Worm (Caenorhabditis elegans) whole organism, L4 larva: ENCODE measurements around the gene spr-2.

ENCODE experiments used
- F44E2.7 ChIP-seq: fragments of 200-800 bp; sonication (Bioruptor generic); IDR thresholded peaks from 2 replicates; pipeline ENCODE4 v2.1.2; 2022; ENCODE audit warnings: missing genetic modification characterization, missing compliant biosample characterization
- F49E8.2 ChIP-seq: sonication (generic microtip); optimal IDR thresholded peaks from 2 replicates; lab custom pipeline; 2016; ENCODE audit warnings: missing compliant biosample characterization, mild to moderate bottlenecking, missing genetic modification characterization, borderline replicate concordance
- T20F7.1 ChIP-seq: fragments of 200-800 bp; sonication (Bioruptor generic); optimal IDR thresholded peaks from 2 replicates; lab custom pipeline; 2018; ENCODE audit warnings: mild to moderate bottlenecking, missing genetic modification characterization, missing compliant biosample characterization
- Y5F2A.4 ChIP-seq: fragments of 200-800 bp; sonication (Bioruptor generic); optimal IDR thresholded peaks from 2 replicates; lab custom pipeline; 2018; ENCODE audit warnings: mild to moderate bottlenecking, missing genetic modification characterization, missing compliant biosample characterization
- ZK337.2 ChIP-seq: fragments of 200-800 bp; sonication (Bioruptor generic); IDR thresholded peaks from 2 replicates; pipeline ENCODE4 v1.3.6; 2022; ENCODE audit warnings: missing genetic modification reagents, missing genetic modification characterization, missing compliant biosample characterization
- ZK546.5 ChIP-seq, 2 experiments: sonication (generic microtip); optimal IDR thresholded peaks; 2 replicates each; lab custom pipeline; 2017; ENCODE audit warnings: missing biosample characterization in 2 of 2, missing genetic modification characterization in 2 of 2
- ama-1 ChIP-seq: fragments of 150-350 bp; optimal IDR thresholded peaks from 2 replicates; lab custom pipeline; 2014; ENCODE audit warnings: inconsistent platforms, mixed read lengths
- arid-1 ChIP-seq: fragments of 200-800 bp; sonication (Bioruptor generic); conservative IDR thresholded peaks from 2 replicates; pipeline ENCODE4 v1.3.6; 2022; ENCODE audit warnings: missing genetic modification reagents, missing genetic modification characterization, missing compliant biosample characterization
- ceh-28 ChIP-seq: fragments of 150-350 bp; optimal IDR thresholded peaks from 2 replicates; lab custom pipeline; 2014; ENCODE audit warnings: missing biosample characterization, missing genetic modification reagents, missing genetic modification characterization
- ceh-62 ChIP-seq: sonication (generic microtip); optimal IDR thresholded peaks from 2 replicates; lab custom pipeline; 2017; ENCODE audit warnings: missing biosample characterization, missing genetic modification characterization
- ces-1 ChIP-seq: fragments of 150-350 bp; sonication (generic microtip); optimal IDR thresholded peaks from 4 replicates; lab custom pipeline; 2014; ENCODE audit warnings: missing biosample characterization, missing genetic modification reagents, missing genetic modification characterization
- cey-2 ChIP-seq: sonication (generic microtip); optimal IDR thresholded peaks from 3 replicates; lab custom pipeline; 2017; ENCODE audit warnings: missing genetic modification characterization, mild to moderate bottlenecking, missing compliant biosample characterization, antibody characterized with exemption, borderline replicate concordance; ENCODE audit not compliant: insufficient read depth
- ctbp-1 ChIP-seq: fragments of 200-800 bp; sonication (Bioruptor generic); IDR thresholded peaks from 2 replicates; pipeline ENCODE4 v1.3.6; 2022; ENCODE audit warnings: missing genetic modification reagents, missing genetic modification characterization, missing compliant biosample characterization
- dmd-6 ChIP-seq: fragments of 200-800 bp; sonication (Bioruptor generic); IDR thresholded peaks from 2 replicates; pipeline ENCODE4 v1.3.6; 2022; ENCODE audit warnings: missing genetic modification reagents, missing genetic modification characterization, missing compliant biosample characterization
- dmd-8 ChIP-seq: fragments of 200-800 bp; sonication (Bioruptor generic); IDR thresholded peaks from 2 replicates; pipeline ENCODE4 v1.3.6; 2022; ENCODE audit warnings: missing genetic modification characterization, missing compliant biosample characterization
- egl-27 ChIP-seq: sonication (generic microtip); optimal IDR thresholded peaks from 3 replicates; lab custom pipeline; 2017; ENCODE audit warnings: missing biosample characterization, missing genetic modification reagents, missing genetic modification characterization
- fkh-10 ChIP-seq: fragments of 150-350 bp; optimal IDR thresholded peaks from 2 replicates; lab custom pipeline; 2014; ENCODE audit warnings: missing biosample characterization, missing genetic modification reagents, missing genetic modification characterization
- fos-1 ChIP-seq: fragments of 150-350 bp; optimal IDR thresholded peaks from 2 replicates; lab custom pipeline; 2014; ENCODE audit warnings: missing biosample characterization, missing genetic modification characterization
- hlh-11 ChIP-seq: fragments of 200-800 bp; sonication (Bioruptor generic); optimal IDR thresholded peaks from 2 replicates; lab custom pipeline; 2018; ENCODE audit warnings: mild to moderate bottlenecking, missing genetic modification characterization, missing compliant biosample characterization
- lim-7 ChIP-seq: fragments of 200-800 bp; sonication (Bioruptor generic); IDR thresholded peaks from 2 replicates; pipeline ENCODE4 v1.3.6; 2022; ENCODE audit warnings: missing genetic modification characterization, missing compliant biosample characterization
- lin-13 ChIP-seq: fragments of 150-350 bp; optimal IDR thresholded peaks from 2 replicates; lab custom pipeline; 2014; ENCODE audit warnings: missing biosample characterization, missing genetic modification reagents, missing genetic modification characterization
- lin-15B ChIP-seq: fragments of 150-350 bp; sonication (generic microtip); optimal IDR thresholded peaks from 3 replicates; lab custom pipeline; 2014; ENCODE audit warnings: missing biosample characterization, missing genetic modification characterization
- lir-3 ChIP-seq: sonication (generic microtip); optimal IDR thresholded peaks from 2 replicates; lab custom pipeline; 2016; ENCODE audit warnings: mild to moderate bottlenecking, missing genetic modification characterization, missing compliant biosample characterization
- mes-2 ChIP-seq: sonication (generic microtip); optimal IDR thresholded peaks from 2 replicates; lab custom pipeline; 2016; ENCODE audit warnings: missing genotype, mild to moderate bottlenecking, missing genetic modification characterization, missing compliant biosample characterization; ENCODE audit not compliant: poor library complexity, severe bottlenecking
- nhr-11 ChIP-seq: fragments of 150-350 bp; optimal IDR thresholded peaks from 2 replicates; lab custom pipeline; 2014; ENCODE audit warnings: missing biosample characterization, missing genetic modification characterization
- nhr-237 ChIP-seq: sonication (generic microtip); optimal IDR thresholded peaks from 2 replicates; lab custom pipeline; 2017; ENCODE audit warnings: missing biosample characterization, missing genetic modification characterization
- nhr-41 ChIP-seq: fragments of 200-800 bp; sonication (Bioruptor generic); IDR thresholded peaks from 2 replicates; pipeline ENCODE4 v1.3.6; 2022; ENCODE audit warnings: missing genetic modification reagents, missing genetic modification characterization, missing compliant biosample characterization
- nhr-42 ChIP-seq: fragments of 200-800 bp; sonication (Bioruptor generic); IDR thresholded peaks from 2 replicates; pipeline ENCODE4 v1.3.6; 2022; ENCODE audit warnings: missing genetic modification characterization, missing compliant biosample characterization
- nhr-48 ChIP-seq: sonication (generic microtip); optimal IDR thresholded peaks from 2 replicates; lab custom pipeline; 2016; ENCODE audit warnings: mild to moderate bottlenecking, missing genetic modification characterization, missing compliant biosample characterization
- nhr-6 ChIP-seq: fragments of 150-350 bp; optimal IDR thresholded peaks from 2 replicates; lab custom pipeline; 2014; ENCODE audit warnings: missing biosample characterization, missing genetic modification characterization
- nhr-76 ChIP-seq: fragments of 150-350 bp; optimal IDR thresholded peaks from 2 replicates; lab custom pipeline; 2014; ENCODE audit warnings: missing biosample characterization, missing genetic modification characterization
- nhr-77 ChIP-seq: fragments of 150-350 bp; optimal IDR thresholded peaks from 2 replicates; lab custom pipeline; 2014; ENCODE audit warnings: missing biosample characterization, missing genetic modification characterization
- rbr-2 ChIP-seq: sonication (generic microtip); optimal IDR thresholded peaks from 2 replicates; lab custom pipeline; 2016; ENCODE audit warnings: missing genotype, missing genetic modification characterization, missing compliant biosample characterization
- saeg-2 ChIP-seq: fragments of 200-800 bp; sonication (Bioruptor generic); IDR thresholded peaks from 2 replicates; pipeline ENCODE4 v1.3.6; 2022; ENCODE audit warnings: missing genetic modification reagents, missing genetic modification characterization, missing compliant biosample characterization
- sdz-12 ChIP-seq: fragments of 200-800 bp; sonication (Bioruptor generic); optimal IDR thresholded peaks from 2 replicates; lab custom pipeline; 2018; ENCODE audit warnings: mild to moderate bottlenecking, missing genetic modification characterization, missing compliant biosample characterization
- spr-1 ChIP-seq: sonication (generic microtip); optimal IDR thresholded peaks from 2 replicates; lab custom pipeline; 2016; ENCODE audit warnings: mild to moderate bottlenecking, missing genetic modification characterization, missing compliant biosample characterization
- tra-1 ChIP-seq: fragments of 200-800 bp; sonication (Bioruptor generic); IDR thresholded peaks from 2 replicates; pipeline ENCODE4 v1.3.6; 2022; ENCODE audit warnings: missing genetic modification reagents, missing genetic modification characterization, missing compliant biosample characterization
- unc-62 ChIP-seq, 3 experiments: fragments of 150-350 bp in 1 of 3; sonication (generic microtip); optimal IDR thresholded peaks in 2 of 3; peaks in 1 of 3; 1 replicate in 1 of 3; 2 replicates in 2 of 3; lab custom pipeline; 2014 to 2017; ENCODE audit warnings: missing biosample characterization in 3 of 3, missing genetic modification characterization in 3 of 3, missing genetic modification reagents in 3 of 3, missing genotype in 1 of 3
- zag-1 ChIP-seq: fragments of 150-350 bp; optimal IDR thresholded peaks from 2 replicates; lab custom pipeline; 2014; ENCODE audit warnings: missing biosample characterization, missing genetic modification characterization
- ztf-7 ChIP-seq: fragments of 150-350 bp; optimal IDR thresholded peaks from 2 replicates; lab custom pipeline; 2014; ENCODE audit warnings: missing biosample characterization, missing genetic modification characterization

spr-2 gene

ce11 chrIV:8927093-8927492 is 35.8 kb downstream of the spr-2 start (continued):
- TF ChIP-seq nhr-6 (tag; lab: Kevin White, UChicago) = peak; percentile 88
- TF ChIP-seq egl-27 = peak; percentile 51
- peak; percentile 69 for TF ChIP-seq dmd-6 (GFP tag; lab: Robert Waterston, UW)
- TF ChIP-seq nhr-77 = peak; percentile 26
- TF ChIP-seq nhr-76 (tag; lab: Kevin White, UChicago) = no peak
- TF ChIP-seq lin-13 = peak; percentile 74
- peak; percentile 41 for TF ChIP-seq ama-1
- TF ChIP-seq lir-3 = peak; percentile 66
- peak; percentile 89 for TF ChIP-seq ctbp-1 (GFP tag; lab: Robert Waterston, UW)
- TF ChIP-seq ztf-7 = peak; percentile 89
- TF ChIP-seq fkh-10 = no peak
- peak; percentile 80 for TF ChIP-seq spr-1 (tag; lab: Kevin White, UChicago)
- TF ChIP-seq ZK337.2 (GFP tag; lab: Robert Waterston, UW) = peak; percentile 80
- peak; percentile 88 for TF ChIP-seq sdz-12
- TF ChIP-seq nhr-237 (tag; lab: Kevin White, UChicago) = no peak
- peak; percentile 82 for TF ChIP-seq rbr-2 (tag; lab: Kevin White, UChicago)
- peak; percentile 77 for TF ChIP-seq nhr-48 (tag; lab: Kevin White, UChicago)
- TF ChIP-seq unc-62 (GFP tag; optimal IDR thresholded peaks at IDR 0.05 in 1 of 2; lab: Kevin White, UChicago) = peak in 1 of 2 experiments; percentile 98
- TF ChIP-seq unc-62 (tag; optimal IDR thresholded peaks at IDR 0.05; lab: Kevin White, UChicago) = no peak
- peak; percentile 81 for TF ChIP-seq saeg-2
- peak; percentile 87 for TF ChIP-seq nhr-41 (GFP tag; lab: Robert Waterston, UW)
- TF ChIP-seq lim-7 (GFP tag; lab: Robert Waterston, UW) = peak; percentile 98
- peak; percentile 95 for TF ChIP-seq F44E2.7 (GFP tag; lab: Robert Waterston, UW)
- no peak for TF ChIP-seq fos-1 (tag; lab: Kevin White, UChicago)
- TF ChIP-seq mes-2 (tag; lab: Kevin White, UChicago) = peak; percentile 89
- TF ChIP-seq lin-15B (tag; lab: Kevin White, UChicago) = no peak
- TF ChIP-seq arid-1 (GFP tag; lab: Robert Waterston, UW) = peak; percentile 92
- no peak for TF ChIP-seq ceh-62
- TF ChIP-seq ZK546.5 (tag; optimal IDR thresholded peaks at IDR 0.05; lab: Kevin White, UChicago) = no peak
- peak; percentile 85 for TF ChIP-seq hlh-11 (tag; lab: Kevin White, UChicago)
- TF ChIP-seq ceh-28 (tag; lab: Kevin White, UChicago) = peak; percentile 42
- peak; percentile 83 for TF ChIP-seq Y5F2A.4
- no peak for TF ChIP-seq ces-1 (GFP tag; lab: Kevin White, UChicago)
- TF ChIP-seq cey-2 (tag; lab: Kevin White, UChicago) = peak; percentile 60
- peak; percentile 80 for TF ChIP-seq tra-1 (GFP tag; lab: Robert Waterston, UW)

ce11 chrIV:8929942-8930492 is 38.8 kb downstream of the spr-2 start, which contains the start of the genes D1046.18 and slc-25A26:
Gene D1046.18 (plus strand): TSS chrIV:8930242.
Gene slc-25A26 (plus strand): TSS chrIV:8930442.
- TF ChIP-seq unc-62 (GFP tag; optimal IDR thresholded peaks at IDR 0.05 in 1 of 2; lab: Kevin White, UChicago) (peak in 1 of 2 experiments; percentile 38), unc-62 (tag; optimal IDR thresholded peaks at IDR 0.05; lab: Kevin White, UChicago) (no peak), nhr-42 (GFP tag; lab: Robert Waterston, UW) (no peak)

- no peak for TF ChIP-seq ceh-28 (tag; lab: Kevin White, UChicago)
- TF ChIP-seq dmd-8 (GFP tag; lab: Robert Waterston, UW) = no peak
- TF ChIP-seq nhr-11 (tag; lab: Kevin White, UChicago) = no peak
- no peak for TF ChIP-seq saeg-2
- TF ChIP-seq ztf-7 = no peak
- TF ChIP-seq zag-1 = no peak
- no peak for TF ChIP-seq F49E8.2 (tag; lab: Kevin White, UChicago)
- no peak for TF ChIP-seq T20F7.1
These were observed 42.3 kb downstream of the spr-2 start, which contains the start of gene D1046.4 for ce11 chrIV:8933575-8933974. Gene D1046.4 (plus strand): TSS chrIV:8933875.
